Fruit fly (Drosophila melanogaster): ENCODE results near the gene CG9331.
A peak's percentile ranks its signal among the peaks of the same experiment; 100 is the strongest.

The CG9331 gene

DNA sequence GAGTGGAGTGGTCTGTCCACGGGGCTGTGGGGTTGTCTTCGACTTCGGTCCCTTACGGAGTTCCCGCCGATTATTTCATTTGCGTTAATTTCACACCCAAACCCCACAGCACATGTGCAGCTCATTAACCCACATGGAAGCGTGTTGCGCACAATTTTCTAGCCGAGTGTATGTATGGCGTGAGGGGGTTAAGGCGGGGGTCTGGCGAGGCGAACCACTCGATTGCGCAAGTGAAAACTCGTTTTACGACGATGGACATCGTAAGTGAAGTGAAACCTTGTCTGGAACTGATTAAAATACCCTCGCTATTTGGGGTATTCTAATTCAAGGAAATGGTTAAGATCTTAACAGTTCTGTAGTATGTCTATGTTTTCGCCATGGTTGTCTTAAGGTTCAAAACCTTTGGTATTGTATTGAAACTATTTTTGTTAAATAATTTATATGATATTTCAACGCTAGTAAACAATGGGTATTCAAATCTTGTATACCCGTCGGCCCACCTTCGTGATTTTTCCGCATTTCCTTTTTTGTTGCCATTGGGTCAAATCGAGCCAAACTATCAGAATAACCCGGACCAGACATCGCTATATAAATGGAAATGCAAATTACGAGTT lies 11.5 kb upstream of the CG9331 start:
- TF ChIP-seq CG8478 (optimal IDR thresholded peaks at IDR 0.05) (no peak), CTCF (optimal IDR thresholded peaks at IDR 0.05) (no peak)

DNA sequence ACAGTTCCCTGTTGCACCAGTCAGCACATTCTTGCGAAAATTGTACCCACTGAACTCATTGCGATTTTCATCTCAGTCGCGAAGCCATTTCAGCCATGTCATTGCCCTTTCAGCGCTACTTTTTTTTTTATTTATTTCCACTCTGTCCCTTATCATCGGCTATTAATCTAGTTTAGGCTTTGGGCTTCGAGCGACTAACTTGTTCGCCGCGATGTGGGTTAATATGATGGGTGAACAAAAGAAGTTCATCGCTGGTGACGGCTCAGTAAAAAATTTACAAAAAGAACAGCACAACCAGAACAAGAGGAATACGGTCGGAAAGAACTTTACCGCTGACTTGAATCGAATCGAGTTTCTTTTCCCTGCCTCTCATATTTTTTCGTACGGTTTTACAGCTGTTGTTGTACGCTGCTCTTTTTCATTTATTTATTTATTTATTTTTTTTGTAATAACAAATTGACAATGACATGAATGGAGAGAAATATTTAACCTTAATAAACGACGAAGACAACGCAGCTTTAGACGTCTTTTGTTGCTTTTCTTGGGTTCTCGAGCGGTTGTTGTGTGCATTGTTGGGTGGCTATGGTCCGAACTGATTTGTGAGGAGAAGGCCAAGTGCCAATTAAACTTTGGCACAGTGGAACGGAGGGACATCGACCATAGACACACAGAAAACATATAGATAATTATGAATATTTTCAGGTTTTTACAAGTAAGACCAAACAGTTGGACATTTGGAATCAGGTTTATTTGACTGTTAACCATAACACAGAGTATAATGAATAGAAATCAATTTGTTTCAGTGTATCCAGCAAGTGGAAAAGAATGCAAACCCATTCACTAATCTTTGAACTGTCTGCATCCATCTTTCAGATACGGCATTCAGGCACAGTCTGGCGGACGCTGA lies 10.1 kb upstream of the CG9331 start:
- TF ChIP-seq CTCF (optimal IDR thresholded peaks at IDR 0.05) (no peak), CG8478 (optimal IDR thresholded peaks at IDR 0.05) (no peak)

DNA sequence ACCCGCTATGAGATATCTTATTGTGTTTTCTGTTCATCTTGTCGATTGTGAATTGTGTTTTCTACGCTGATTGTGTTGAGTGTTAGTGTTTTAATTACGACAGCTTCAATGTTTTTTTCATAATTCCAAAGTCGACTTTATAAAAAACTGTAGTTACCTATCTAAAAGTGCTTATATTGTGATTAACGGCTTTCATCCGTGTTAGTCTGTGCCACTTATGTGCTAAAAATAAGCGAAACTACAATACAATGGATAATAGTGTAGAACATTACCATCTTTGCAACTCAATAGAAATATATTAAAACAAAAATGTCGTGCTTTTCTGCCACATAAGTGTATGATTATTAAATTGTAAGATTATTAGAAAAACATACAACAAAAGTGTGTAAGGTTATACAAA lies 6.5 kb upstream of the CG9331 start, which contains the start of gene CG33322:
Gene CG33322 (minus strand): TSS at position 101 of the 400 bp plus-strand sequence.
- TF ChIP-seq CG8478 (optimal IDR thresholded peaks at IDR 0.05), result no peak
- no peak for TF ChIP-seq CTCF (optimal IDR thresholded peaks at IDR 0.05)

DNA sequence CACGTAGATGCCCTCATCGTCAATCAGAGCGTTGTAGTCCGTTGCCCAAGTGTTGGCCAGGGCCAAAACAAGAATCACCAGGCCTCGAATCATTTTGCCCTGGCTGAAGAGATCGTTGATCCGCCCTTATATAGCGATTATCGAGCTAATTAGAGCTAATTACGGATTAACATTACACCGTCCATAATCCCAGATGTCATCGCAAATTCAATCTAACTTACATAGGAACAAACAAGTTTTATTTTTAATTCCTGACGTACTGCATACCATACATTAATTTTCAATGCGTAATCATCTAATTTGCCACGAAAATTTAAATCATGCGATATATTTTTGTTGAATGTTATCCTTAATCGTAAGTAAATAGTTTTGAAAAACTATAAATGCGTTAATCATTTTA lies 5.5 kb upstream of the CG9331 start, which contains the start of gene CheB38b:
Gene CheB38b (minus strand): TSS at position 101 of the 400 bp plus-strand sequence.
- no peak for TF ChIP-seq CTCF (optimal IDR thresholded peaks at IDR 0.05)
- TF ChIP-seq CG8478 (optimal IDR thresholded peaks at IDR 0.05), result no peak

DNA sequence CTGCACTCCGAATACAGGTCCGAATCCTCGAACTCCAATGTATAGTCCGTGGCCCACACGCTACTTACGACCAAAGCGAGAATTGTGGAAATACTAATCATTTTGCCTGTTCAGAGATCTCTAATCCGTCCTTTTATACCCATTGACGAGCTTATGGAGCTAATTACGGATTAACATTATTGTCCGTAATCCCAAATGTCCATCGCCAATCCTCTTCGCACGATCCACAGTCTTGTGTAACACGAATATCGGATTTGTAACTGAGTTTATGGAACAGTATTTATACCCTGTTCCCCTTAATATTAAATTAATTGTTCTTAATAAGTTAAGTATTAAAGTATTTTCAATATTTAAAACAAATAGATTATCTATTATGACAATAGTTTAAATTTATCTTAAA lies 4.2 kb upstream of the CG9331 start, which contains the start of gene CheB38a:
Gene CheB38a (minus strand): TSS at position 101 of the 400 bp plus-strand sequence.
- TF ChIP-seq CTCF (optimal IDR thresholded peaks at IDR 0.05) (no peak), CG8478 (optimal IDR thresholded peaks at IDR 0.05) (no peak)

DNA sequence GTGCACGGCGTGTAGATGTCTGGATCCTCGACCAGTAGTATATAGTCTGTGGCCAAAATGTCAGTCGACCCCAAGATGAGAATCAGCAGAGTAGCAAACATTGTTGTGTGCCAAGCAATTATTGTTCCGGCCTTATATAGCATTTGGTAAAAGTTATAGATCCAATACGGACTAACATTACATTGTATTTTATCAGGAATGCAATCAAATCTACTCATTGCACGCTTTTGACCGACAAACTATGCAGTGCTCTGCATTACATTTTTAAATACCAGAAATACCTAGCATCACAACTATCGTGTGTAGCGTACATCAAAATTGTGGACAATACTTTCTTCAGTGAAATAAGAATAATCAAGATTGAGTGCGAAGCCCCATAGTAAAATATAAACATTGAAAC lies 1.9 kb upstream of the CG9331 start, which contains the start of gene CheB38c:
Gene CheB38c (minus strand): TSS at position 101 of the 400 bp plus-strand sequence.
- TF ChIP-seq CTCF (optimal IDR thresholded peaks at IDR 0.05), result no peak
- no peak for TF ChIP-seq CG8478 (optimal IDR thresholded peaks at IDR 0.05)

DNA sequence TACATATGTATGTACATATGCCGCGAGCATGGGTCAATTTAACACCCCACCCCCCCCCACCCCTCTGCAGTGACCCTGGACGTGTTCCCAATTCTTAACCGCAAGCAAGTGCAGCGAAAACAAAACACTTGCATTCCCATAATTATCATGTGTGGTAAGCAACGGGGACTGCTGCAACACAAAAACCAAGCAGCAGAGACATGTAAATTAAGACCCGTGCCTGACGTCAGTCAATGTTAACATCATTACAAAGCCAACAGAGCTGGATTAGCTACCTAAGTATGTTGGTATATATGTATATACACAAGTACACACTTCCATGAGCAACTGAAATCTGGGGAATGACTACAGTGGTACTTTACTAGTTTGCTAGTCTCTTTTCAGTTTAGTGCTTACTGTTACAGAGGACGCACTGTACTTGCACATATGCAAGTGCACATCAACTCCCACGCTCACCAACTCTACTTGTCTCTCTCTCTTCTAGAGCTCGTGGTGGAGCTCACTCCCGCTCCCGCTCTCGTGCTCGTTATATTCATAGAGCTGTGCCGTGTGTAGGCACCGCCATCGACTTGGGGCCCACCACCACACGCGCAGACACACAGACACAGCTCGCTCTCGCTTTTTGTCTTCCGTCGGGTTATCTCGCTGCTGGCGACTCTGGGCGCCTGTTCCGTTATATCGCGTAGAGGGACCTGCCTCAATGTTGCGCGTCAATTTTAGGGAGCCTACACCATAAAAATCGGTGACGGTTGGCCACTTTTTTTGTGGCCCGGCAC lies 1.2 kb upstream of the CG9331 start:
- TF ChIP-seq CG8478 (optimal IDR thresholded peaks at IDR 0.05), result no peak
- TF ChIP-seq CTCF (optimal IDR thresholded peaks at IDR 0.05), result no peak

DNA sequence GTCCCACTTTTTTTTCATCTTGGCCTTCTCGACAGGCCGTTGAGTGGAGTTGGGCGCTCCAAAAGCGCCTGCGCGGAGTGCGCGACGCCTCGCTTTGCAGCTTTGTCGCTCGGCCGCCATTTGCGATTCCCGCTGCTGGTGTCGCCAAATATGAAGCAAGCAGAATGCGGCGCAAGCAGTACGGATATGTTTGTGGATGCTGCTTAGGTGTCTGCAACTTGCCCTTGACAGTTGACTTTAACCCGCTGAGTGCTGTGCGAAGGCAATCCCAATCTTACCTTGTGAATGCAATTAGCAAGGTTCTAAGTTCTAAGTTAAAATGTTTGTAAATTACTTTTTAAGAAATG lies 630 bp upstream of the CG9331 start:
- TF ChIP-seq CG8478 (optimal IDR thresholded peaks at IDR 0.05) (no peak), CTCF (optimal IDR thresholded peaks at IDR 0.05) (peak in 1 of 2 experiments; percentile 0)

DNA sequence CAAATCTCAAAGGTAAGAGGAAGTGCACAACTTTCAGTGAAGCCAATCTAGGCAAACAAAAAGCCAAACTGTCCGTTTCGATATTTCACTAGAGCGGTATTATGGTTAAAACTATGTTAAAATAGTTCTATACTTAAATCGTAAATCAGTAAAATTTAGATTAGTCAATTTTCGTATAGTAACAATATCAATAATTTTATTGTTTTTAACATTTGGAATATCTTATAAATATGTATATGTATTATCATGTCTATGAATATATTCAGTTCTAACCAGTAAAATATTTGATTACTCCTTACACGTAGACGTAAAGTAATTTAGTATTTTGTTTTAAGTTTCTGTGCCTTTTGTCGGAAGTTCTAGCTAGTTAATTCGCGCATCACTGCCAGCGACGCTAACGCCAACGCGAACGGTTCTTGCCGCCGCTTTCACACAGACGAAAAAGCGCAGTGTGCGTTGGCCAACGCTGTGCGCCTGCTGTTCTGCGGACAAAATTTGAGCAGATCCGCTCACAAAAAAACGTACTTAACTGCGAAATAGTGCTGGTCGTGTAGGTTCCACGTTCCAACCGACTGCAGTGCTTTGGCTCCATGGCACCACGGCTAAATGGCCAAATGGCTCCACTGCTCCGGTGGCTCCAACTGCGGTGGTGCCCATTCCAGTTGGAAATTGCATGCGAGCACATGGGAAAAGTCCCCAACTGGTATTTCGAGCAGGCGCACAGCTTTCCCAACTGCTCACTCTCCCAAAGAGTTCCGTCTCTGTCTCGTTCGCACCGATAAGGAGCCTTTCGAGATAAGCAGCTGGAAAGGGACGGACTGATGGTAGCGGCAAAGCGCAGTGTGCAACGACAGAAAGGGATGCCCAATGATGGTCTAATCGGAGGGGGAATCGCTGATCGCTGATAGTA lies 823 bp downstream of the CG9331 start:
- TF ChIP-seq CTCF (optimal IDR thresholded peaks at IDR 0.05) (peak in 1 of 2 experiments; percentile 9), CG8478 (optimal IDR thresholded peaks at IDR 0.05) (no peak)

DNA sequence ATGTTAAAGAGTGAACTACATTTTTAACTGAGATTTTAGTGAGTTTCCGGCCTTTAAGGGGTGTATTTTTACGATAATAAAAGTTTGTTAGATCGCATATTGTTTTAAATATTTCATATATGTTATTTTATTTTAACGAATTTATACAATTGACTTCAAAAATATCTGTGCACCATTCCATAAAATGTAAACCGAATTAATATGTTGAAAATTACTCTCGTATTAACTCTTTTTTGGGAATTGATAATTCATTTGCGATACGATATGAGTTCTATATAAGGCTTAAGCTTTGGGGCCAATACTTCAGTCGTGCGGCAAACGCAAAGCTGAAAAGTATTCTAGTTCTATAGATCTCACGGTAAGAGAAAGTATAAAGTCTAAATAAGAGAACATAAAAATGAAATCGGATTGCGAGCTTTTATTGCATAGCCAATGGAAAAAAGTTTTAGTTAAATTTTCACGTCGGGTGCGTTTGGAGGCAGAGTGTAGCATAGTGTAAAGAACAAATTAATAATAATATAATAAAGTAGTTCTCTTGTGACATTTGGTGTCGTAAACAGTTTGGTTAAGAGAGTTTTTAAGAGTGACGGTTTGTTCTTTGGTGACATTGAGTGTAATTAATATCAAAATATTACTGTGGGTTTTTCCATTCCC lies 1.6 kb downstream of the CG9331 start:
- TF ChIP-seq CG8478 (optimal IDR thresholded peaks at IDR 0.05) (no peak), CTCF (optimal IDR thresholded peaks at IDR 0.05) (no peak)

DNA sequence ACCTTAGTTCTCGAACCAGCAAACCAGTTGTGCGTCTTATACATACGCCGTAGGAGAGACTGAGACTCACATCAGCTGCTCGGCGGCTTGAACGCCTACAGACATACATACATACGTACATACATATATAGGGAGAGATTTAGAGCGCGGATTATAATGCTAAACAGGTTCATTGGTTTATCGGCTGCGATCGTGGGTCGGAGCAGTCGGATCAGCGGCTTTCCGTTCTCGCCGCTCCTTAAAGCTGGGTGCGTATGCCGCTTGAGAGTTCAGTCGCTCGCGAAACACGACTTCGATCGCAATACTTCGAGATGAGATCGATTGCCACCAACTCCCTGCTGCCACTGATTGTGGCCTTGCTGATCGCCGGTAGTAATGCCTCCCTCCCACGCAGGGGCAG lies 2.6 kb downstream of the CG9331 start:
- TF ChIP-seq CG8478 (optimal IDR thresholded peaks at IDR 0.05) (no peak), CTCF (optimal IDR thresholded peaks at IDR 0.05) (no peak)

DNA sequence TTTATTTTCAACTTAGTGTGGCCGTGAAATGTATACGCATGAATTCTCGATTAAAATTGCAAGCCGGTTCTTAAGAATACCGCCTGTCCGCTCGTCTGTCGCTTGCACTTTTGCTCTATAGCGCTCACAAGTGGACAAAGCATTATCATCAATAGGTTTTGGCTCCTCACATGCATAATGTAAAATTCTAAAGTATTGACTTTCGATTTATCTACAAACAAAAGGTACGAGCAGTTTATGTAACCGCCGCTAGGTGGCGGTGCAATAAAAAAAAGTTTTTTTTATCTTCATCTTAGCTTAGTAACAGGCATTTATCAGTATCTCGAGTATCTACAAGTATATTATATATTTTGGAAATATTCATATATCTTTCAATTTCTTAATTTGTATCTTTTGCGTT lies 3.6 kb downstream of the CG9331 start:
- no peak for TF ChIP-seq CG8478 (optimal IDR thresholded peaks at IDR 0.05)
- TF ChIP-seq CTCF (optimal IDR thresholded peaks at IDR 0.05), result peak; percentile 77 to 86

DNA sequence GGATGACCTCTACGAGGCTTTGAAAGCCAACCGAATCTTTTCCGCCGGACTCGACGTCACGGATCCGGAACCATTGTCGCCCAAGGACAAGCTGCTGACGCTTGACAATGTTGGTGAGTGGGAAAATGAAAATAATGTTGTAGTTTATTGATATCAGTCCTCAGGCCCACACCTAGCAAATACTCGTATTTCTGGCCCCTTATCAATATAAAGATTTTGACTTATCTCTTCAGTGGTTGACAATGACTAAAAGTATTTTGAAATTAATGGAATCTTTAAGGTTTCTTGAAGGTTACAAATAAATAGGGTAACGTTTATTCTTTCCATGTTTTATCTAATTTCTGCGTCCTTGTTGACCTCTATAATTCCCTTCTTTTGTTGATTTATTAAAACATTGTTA lies 4.4 kb downstream of the CG9331 start:
- TF ChIP-seq CTCF (optimal IDR thresholded peaks at IDR 0.05), result no peak
- no peak for TF ChIP-seq CG8478 (optimal IDR thresholded peaks at IDR 0.05)

DNA sequence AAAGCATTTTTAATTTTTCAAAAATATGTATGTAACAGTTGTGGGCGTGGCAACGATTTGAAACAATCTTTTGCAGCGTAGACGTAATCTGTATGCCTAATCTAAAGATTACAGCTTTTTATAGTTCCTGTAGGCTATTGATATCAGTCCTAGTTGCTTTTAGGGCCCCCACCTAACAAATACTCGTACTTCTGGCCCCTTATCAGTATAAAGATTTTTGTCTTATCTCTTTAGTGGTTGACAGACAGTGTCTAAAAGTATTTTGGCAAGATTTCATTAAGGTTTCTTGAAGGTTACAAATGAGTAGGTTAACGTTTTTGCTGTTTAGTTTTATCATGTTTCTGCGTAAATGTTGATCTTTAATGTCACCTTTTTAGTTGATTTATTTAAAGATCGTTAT lies 6.1 kb downstream of the CG9331 start:
- TF ChIP-seq CTCF (optimal IDR thresholded peaks at IDR 0.05) (no peak), CG8478 (optimal IDR thresholded peaks at IDR 0.05) (no peak)

Data from S2 (cell line).